Fruit fly (Drosophila melanogaster) whole organism, embryonic: ENCODE results near the gene CG17036.
A peak's percentile ranks its signal among the peaks of the same experiment; 100 is the strongest.

ENCODE experiments used
- Atf-2 ChIP-seq: fragments of 200-800 bp; sonication (Bioruptor generic); optimal IDR thresholded peaks from 2 replicates; lab custom pipeline; 2016; ENCODE audit warnings: missing biosample characterization, missing genetic modification characterization
- BEAF-32 ChIP-seq: fragments of 200-800 bp; sonication (Bioruptor generic); optimal IDR thresholded peaks from 3 replicates; lab custom pipeline; 2017; ENCODE audit warnings: missing biosample characterization, missing genetic modification characterization, mild to moderate bottlenecking, moderate library complexity, missing genetic modification reagents
- CG10267 ChIP-seq: fragments of 200-800 bp; sonication (Bioruptor generic); optimal IDR thresholded peaks from 2 replicates; lab custom pipeline; 2018; ENCODE audit warnings: missing biosample characterization, mild to moderate bottlenecking, missing genetic modification characterization, moderate library complexity
- CG14050 ChIP-seq: fragments of 200-800 bp; sonication (Bioruptor generic); IDR thresholded peaks from 3 replicates; pipeline ENCODE4 v1.3.6; 2022; ENCODE audit warnings: missing biosample characterization, missing genetic modification characterization
- CG16813 ChIP-seq: fragments of 200-800 bp; sonication (Bioruptor generic); IDR thresholded peaks from 3 replicates; pipeline ENCODE4 v1.3.6; 2022; ENCODE audit warnings: missing biosample characterization, missing genetic modification characterization; ENCODE audit not compliant: partially characterized antibody
- CG16863 ChIP-seq: fragments of 200-800 bp; sonication (Bioruptor generic); optimal IDR thresholded peaks from 3 replicates; lab custom pipeline; 2016; ENCODE audit warnings: missing biosample characterization, missing genetic modification characterization
- CG31224 ChIP-seq: fragments of 200-800 bp; sonication (Bioruptor generic); IDR thresholded peaks from 2 replicates; pipeline ENCODE4 v1.3.6; 2022; ENCODE audit warnings: missing biosample characterization, missing genetic modification characterization
- CG4328 ChIP-seq: fragments of 200-800 bp; sonication (Bioruptor generic); optimal IDR thresholded peaks from 3 replicates; lab custom pipeline; 2017; ENCODE audit warnings: missing biosample characterization, missing genetic modification reagents, missing genetic modification characterization
- CG7786 ChIP-seq: fragments of 200-800 bp; sonication (Bioruptor generic); optimal IDR thresholded peaks from 2 replicates; lab custom pipeline; 2016; ENCODE audit warnings: missing biosample characterization, missing genetic modification characterization
- CG8089 ChIP-seq: fragments of 200-800 bp; sonication (Bioruptor generic); optimal IDR thresholded peaks from 3 replicates; lab custom pipeline; 2016; ENCODE audit warnings: missing biosample characterization, missing genetic modification characterization
- CG8290 ChIP-seq, 3 experiments: fragments of 200-800 bp; sonication (Bioruptor generic); optimal IDR thresholded peaks; 2 replicates each; lab custom pipeline; 2016 to 2019; ENCODE audit warnings: missing biosample characterization in 3 of 3, missing genetic modification characterization in 3 of 3, mild to moderate bottlenecking in 2 of 3, moderate library complexity in 1 of 3
- CG8944 ChIP-seq: fragments of 200-800 bp; sonication (Bioruptor generic); optimal IDR thresholded peaks from 3 replicates; lab custom pipeline; 2016; ENCODE audit warnings: missing biosample characterization, missing genetic modification characterization
- CkIIα-i1 ChIP-seq: fragments of 200-800 bp; sonication (Bioruptor generic); IDR thresholded peaks from 2 replicates; pipeline ENCODE4 v1.3.6; 2022; ENCODE audit warnings: missing biosample characterization, missing genetic modification characterization
- E2f1 ChIP-seq: fragments of 200-800 bp; sonication (Bioruptor generic); IDR thresholded peaks from 2 replicates; pipeline ENCODE4 v1.3.6; 2022; ENCODE audit warnings: missing biosample characterization, missing genetic modification characterization
- Hey ChIP-seq: fragments of 200-800 bp; sonication (Bioruptor generic); optimal IDR thresholded peaks from 3 replicates; lab custom pipeline; 2018; ENCODE audit warnings: missing biosample characterization, mild to moderate bottlenecking, missing genetic modification characterization
- Med ChIP-seq: fragments of 200-800 bp; sonication (Bioruptor generic); peaks from one replicate; lab custom pipeline; 2016; ENCODE audit warnings: missing biosample characterization, missing genetic modification characterization, mild to moderate bottlenecking, inconsistent platforms, moderate library complexity
- Pdp1 ChIP-seq, 2 experiments: fragments of 200-800 bp; sonication (Bioruptor generic); optimal IDR thresholded peaks; 3 replicates each; lab custom pipeline; 2016; ENCODE audit warnings: missing biosample characterization in 2 of 2, missing genetic modification characterization in 2 of 2, mild to moderate bottlenecking in 1 of 2, moderate library complexity in 1 of 2
- Scr ChIP-seq: fragments of 200-800 bp; sonication (Bioruptor generic); IDR thresholded peaks from 2 replicates; pipeline ENCODE4 v1.3.6; 2022; ENCODE audit warnings: missing biosample characterization, missing genetic modification characterization; ENCODE audit not compliant: partially characterized antibody
- abd-A ChIP-seq: fragments of 200-800 bp; sonication (Bioruptor generic); optimal IDR thresholded peaks from 3 replicates; lab custom pipeline; 2019; ENCODE audit warnings: missing biosample characterization, mild to moderate bottlenecking, missing genetic modification characterization, moderate library complexity
- bowl ChIP-seq: fragments of 200-800 bp; sonication (Bioruptor generic); IDR thresholded peaks from 2 replicates; pipeline ENCODE4 v1.3.6; 2022; ENCODE audit warnings: missing biosample characterization, missing genetic modification characterization
- bsh ChIP-seq, 2 experiments: fragments of 200-800 bp; sonication (Bioruptor generic); optimal IDR thresholded peaks; 2 replicates each; lab custom pipeline; 2017 to 2018; ENCODE audit warnings: mild to moderate bottlenecking in 2 of 2, missing biosample characterization in 2 of 2, missing genetic modification characterization in 2 of 2, moderate library complexity in 1 of 2
- caup ChIP-seq: fragments of 200-800 bp; sonication (Bioruptor generic); optimal IDR thresholded peaks from 3 replicates; lab custom pipeline; 2017; ENCODE audit warnings: missing biosample characterization, mild to moderate bottlenecking, missing genetic modification characterization, moderate library complexity; ENCODE audit not compliant: severe bottlenecking
- chm ChIP-seq: fragments of 200-800 bp; sonication (Bioruptor generic); IDR thresholded peaks from 2 replicates; pipeline ENCODE4 v1.3.6; 2022; ENCODE audit warnings: missing biosample characterization, missing genetic modification characterization
- corto ChIP-seq: fragments of 200-800 bp; sonication (Bioruptor generic); optimal IDR thresholded peaks from 2 replicates; lab custom pipeline; 2016; ENCODE audit warnings: missing biosample characterization, mild to moderate bottlenecking, missing genetic modification characterization, moderate library complexity
- croc ChIP-seq: fragments of 200-800 bp; sonication (Bioruptor generic); conservative IDR thresholded peaks from 3 replicates; pipeline ENCODE4 v1.3.6; 2022; ENCODE audit warnings: missing biosample characterization, missing genetic modification characterization
- cwo ChIP-seq: fragments of 200-800 bp; sonication (Bioruptor generic); optimal IDR thresholded peaks from 3 replicates; lab custom pipeline; 2017; ENCODE audit warnings: missing biosample characterization, missing genetic modification characterization, mild to moderate bottlenecking, moderate library complexity, missing genetic modification reagents
- dimm ChIP-seq: fragments of 200-800 bp; sonication (Bioruptor generic); IDR thresholded peaks from 2 replicates; pipeline ENCODE4 v1.3.6; 2022; ENCODE audit warnings: missing biosample characterization, missing genetic modification characterization
- en ChIP-seq: fragments of 200-800 bp; sonication (Bioruptor generic); optimal IDR thresholded peaks from 2 replicates; lab custom pipeline; 2016; ENCODE audit warnings: missing biosample characterization, missing genetic modification characterization
- exex ChIP-seq: fragments of 200-800 bp; sonication (Bioruptor generic); optimal IDR thresholded peaks from 4 replicates; lab custom pipeline; 2018; ENCODE audit warnings: missing biosample characterization, mild to moderate bottlenecking, missing genetic modification characterization, moderate library complexity
- ftz-f1 ChIP-seq: fragments of 200-800 bp; sonication (Bioruptor generic); optimal IDR thresholded peaks from 2 replicates; lab custom pipeline; 2016; ENCODE audit warnings: missing biosample characterization, missing genetic modification characterization
- jumu ChIP-seq: fragments of 200-800 bp; sonication (Bioruptor generic); optimal IDR thresholded peaks from 3 replicates; lab custom pipeline; 2016; ENCODE audit warnings: missing biosample characterization, missing genetic modification characterization
- nom ChIP-seq: fragments of 200-800 bp; sonication (Bioruptor generic); optimal IDR thresholded peaks from 2 replicates; lab custom pipeline; 2017; ENCODE audit warnings: missing biosample characterization, missing genetic modification characterization, mild to moderate bottlenecking, moderate library complexity, missing genetic modification reagents
- pb ChIP-seq: fragments of 200-800 bp; sonication (Bioruptor generic); optimal IDR thresholded peaks from 3 replicates; lab custom pipeline; 2016; ENCODE audit warnings: missing biosample characterization, missing genetic modification characterization
- pita ChIP-seq: fragments of 200-800 bp; sonication (Bioruptor generic); optimal IDR thresholded peaks from 2 replicates; lab custom pipeline; 2017; ENCODE audit warnings: missing biosample characterization, mild to moderate bottlenecking, missing genetic modification characterization
- sens ChIP-seq: fragments of 200-800 bp; sonication (Bioruptor generic); peaks from one replicate; lab custom pipeline; 2016; ENCODE audit warnings: missing biosample characterization, missing genetic modification characterization
- sug ChIP-seq: fragments of 200-800 bp; optimal IDR thresholded peaks from 2 replicates; lab custom pipeline; 2019; ENCODE audit warnings: missing biosample characterization, mild to moderate bottlenecking, missing genetic modification characterization, moderate library complexity

The CG17036 gene

dm6 chr2L:12720430-12721396, 20.2 kb upstream of the CG17036 start (continued):
- TF ChIP-seq BEAF-32 = no peak
- no peak for TF ChIP-seq CG16813 (GFP tag; lab: Robert Waterston, UW)
- TF ChIP-seq croc (GFP tag; lab: Robert Waterston, UW) = no peak

dm6 chr2L:12719712-12720429, 19.3 kb upstream of the CG17036 start:
- no peak for TF ChIP-seq dimm (GFP tag; lab: Robert Waterston, UW)
- peak; percentile 73 for TF ChIP-seq Med (GFP tag; lab: Kevin White, UChicago)
- no peak for TF ChIP-seq CG4328 (GFP tag; lab: Kevin White, UChicago)
- no peak for TF ChIP-seq pita
- no peak for TF ChIP-seq CG14050 (GFP tag; lab: Robert Waterston, UW)
- no peak for TF ChIP-seq CG8290 (GFP tag; optimal IDR thresholded peaks at IDR 0.05; lab: Kevin White, UChicago)
- TF ChIP-seq CG8290 (tag; optimal IDR thresholded peaks at IDR 0.05; lab: Kevin White, UChicago) = peak in 1 of 2 experiments; percentile 22
- TF ChIP-seq ftz-f1 = peak; percentile 9
- TF ChIP-seq exex (tag; lab: Kevin White, UChicago) = peak; percentile 64
- peak; percentile 69 for TF ChIP-seq sens
- TF ChIP-seq en (GFP tag; lab: Kevin White, UChicago) = no peak
- no peak for TF ChIP-seq pb
- no peak for TF ChIP-seq bowl
- TF ChIP-seq CG10267 (tag; lab: Kevin White, UChicago) = no peak
- TF ChIP-seq E2f1 (GFP tag; lab: Robert Waterston, UW) = no peak
- no peak for TF ChIP-seq caup (GFP tag; lab: Kevin White, UChicago)
- peak; percentile 23 for TF ChIP-seq nom (GFP tag; lab: Kevin White, UChicago)
- no peak for TF ChIP-seq CkIIα-i1 (GFP tag; lab: Robert Waterston, UW)
- TF ChIP-seq chm (GFP tag; lab: Robert Waterston, UW) = no peak
- TF ChIP-seq Scr (GFP tag; lab: Robert Waterston, UW) = no peak
- no peak for TF ChIP-seq CG16863
- peak; percentile 81 for TF ChIP-seq sug (tag; lab: Kevin White, UChicago)
- TF ChIP-seq Pdp1 (GFP tag; optimal IDR thresholded peaks at IDR 0.05; lab: Kevin White, UChicago) = peak in 1 of 2 experiments; percentile 89
- no peak for TF ChIP-seq Atf-2 (GFP tag; lab: Kevin White, UChicago)
- no peak for TF ChIP-seq CG7786 (GFP tag; lab: Kevin White, UChicago)
- peak; percentile 60 for TF ChIP-seq Hey (tag; lab: Kevin White, UChicago)
- TF ChIP-seq CG31224 (GFP tag; lab: Robert Waterston, UW) = peak; percentile 57
- no peak for TF ChIP-seq CG8944 (GFP tag; lab: Kevin White, UChicago)
- peak; percentile 6 for TF ChIP-seq cwo (GFP tag; lab: Kevin White, UChicago)
- no peak for TF ChIP-seq abd-A (tag; lab: Kevin White, UChicago)
- TF ChIP-seq jumu (GFP tag; lab: Kevin White, UChicago) = no peak
- TF ChIP-seq corto (GFP tag; lab: Kevin White, UChicago) = peak; percentile 1
- no peak for TF ChIP-seq CG8089 (GFP tag; lab: Kevin White, UChicago)
- peak in 1 of 2 experiments; percentile 18 for TF ChIP-seq bsh (GFP tag; optimal IDR thresholded peaks at IDR 0.05; lab: Kevin White, UChicago)
